Fruit fly (Drosophila melanogaster): Measurements from ENCODE around the gene lin-52.

DNA sequence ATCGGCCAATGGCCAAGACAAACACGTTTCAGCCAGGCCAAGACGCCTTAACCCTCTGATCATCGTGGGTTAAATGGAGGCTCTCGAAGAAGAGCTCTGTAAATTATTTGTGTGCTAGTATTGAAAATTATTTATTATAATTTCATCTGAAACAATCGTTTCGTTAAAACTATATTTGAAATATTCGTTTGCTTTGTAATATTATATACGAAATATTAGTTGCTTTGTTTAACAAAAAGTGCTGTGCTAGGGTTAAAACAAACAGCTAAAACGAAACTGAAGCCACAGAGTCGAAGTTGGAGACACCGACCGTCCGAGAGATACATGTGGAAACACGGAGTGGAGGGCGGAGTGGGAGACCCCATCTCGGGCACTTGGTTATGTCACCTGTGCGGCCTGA is 31.8 kb upstream of the lin-52 start:
- TF ChIP-seq CTCF (optimal IDR thresholded peaks at IDR 0.05) (no peak), CG8478 (optimal IDR thresholded peaks at IDR 0.05) (no peak)

Measured in S2 (cell line).